Worm (Caenorhabditis elegans) whole organism, L2 larva: ENCODE data around the gene C14A6.12.

Source experiments
- R02D3.7 ChIP-seq: fragments of 150-350 bp; optimal IDR thresholded peaks from 2 replicates; lab custom pipeline; 2014; ENCODE audit warnings: missing biosample characterization, missing genetic modification characterization
- alr-1 ChIP-seq: fragments of 150-350 bp; optimal IDR thresholded peaks from 2 replicates; lab custom pipeline; 2014; ENCODE audit warnings: missing biosample characterization, missing genetic modification characterization
- nhr-11 ChIP-seq: fragments of 150-350 bp; optimal IDR thresholded peaks from 2 replicates; lab custom pipeline; 2014; ENCODE audit warnings: missing biosample characterization, missing genetic modification characterization
- skn-1 ChIP-seq: sonication (generic microtip); optimal IDR thresholded peaks from 2 replicates; lab custom pipeline; 2017; ENCODE audit warnings: missing biosample characterization, missing genetic modification characterization
- zag-1 ChIP-seq: fragments of 150-350 bp; optimal IDR thresholded peaks from 2 replicates; lab custom pipeline; 2014; ENCODE audit warnings: missing biosample characterization, missing genetic modification characterization
- ztf-11 ChIP-seq: sonication (generic microtip); optimal IDR thresholded peaks from 2 replicates; lab custom pipeline; 2017; ENCODE audit warnings: missing biosample characterization, missing genetic modification characterization
- ztf-4 ChIP-seq: fragments of 150-350 bp; optimal IDR thresholded peaks from 2 replicates; lab custom pipeline; 2014; ENCODE audit warnings: missing biosample characterization, missing genetic modification characterization

DNA sequence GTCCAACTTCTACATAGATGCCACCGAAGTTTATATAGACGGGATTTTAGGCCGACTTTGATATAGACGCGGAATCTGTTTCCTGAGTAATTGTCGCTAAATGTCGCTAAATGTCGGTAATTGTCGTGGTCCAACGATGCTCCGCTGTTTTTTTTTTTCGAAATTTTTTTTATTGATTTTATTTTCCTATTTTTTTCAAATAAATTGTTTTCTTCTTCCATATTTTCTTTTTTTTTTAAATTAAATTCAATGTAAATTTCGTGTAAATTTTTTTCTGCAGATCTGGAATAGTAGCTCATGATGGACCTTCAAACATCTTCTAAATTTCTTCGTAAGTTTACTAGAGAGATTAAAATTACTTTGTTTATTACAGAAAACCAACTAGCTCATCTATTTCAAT is 22.4 kb upstream of the C14A6.12 start, which contains the start of gene C31G12.3:
- TF ChIP-seq R02D3.7 (tag; lab: Kevin White, UChicago) (no peak), alr-1 (tag; lab: Kevin White, UChicago) (no peak), ztf-11 (tag; lab: Kevin White, UChicago) (no peak), zag-1 (tag; lab: Kevin White, UChicago) (no peak), nhr-11 (no peak), skn-1 (no peak), ztf-4 (tag; lab: Kevin White, UChicago) (no peak)
